Worm (Caenorhabditis elegans) whole organism, L1 larva: ENCODE results near the gene T08D10.5.

Experiments
- Y116A8C.19 ChIP-seq: sonication (generic microtip); optimal IDR thresholded peaks from 2 replicates; lab custom pipeline; 2016; ENCODE audit warnings: missing compliant biosample characterization, missing genetic modification characterization, borderline replicate concordance
- elt-2 ChIP-seq: sonication (generic microtip); optimal IDR thresholded peaks from 2 replicates; lab custom pipeline; 2016; ENCODE audit warnings: missing genetic modification characterization, mild to moderate bottlenecking, inconsistent platforms, missing compliant biosample characterization, missing genetic modification reagents
- lsy-2 ChIP-seq, 2 experiments: fragments of 150-350 bp; optimal IDR thresholded peaks; 2 replicates each; lab custom pipeline; 2014; ENCODE audit warnings: missing biosample characterization in 2 of 2, missing genetic modification characterization in 2 of 2

DNA sequence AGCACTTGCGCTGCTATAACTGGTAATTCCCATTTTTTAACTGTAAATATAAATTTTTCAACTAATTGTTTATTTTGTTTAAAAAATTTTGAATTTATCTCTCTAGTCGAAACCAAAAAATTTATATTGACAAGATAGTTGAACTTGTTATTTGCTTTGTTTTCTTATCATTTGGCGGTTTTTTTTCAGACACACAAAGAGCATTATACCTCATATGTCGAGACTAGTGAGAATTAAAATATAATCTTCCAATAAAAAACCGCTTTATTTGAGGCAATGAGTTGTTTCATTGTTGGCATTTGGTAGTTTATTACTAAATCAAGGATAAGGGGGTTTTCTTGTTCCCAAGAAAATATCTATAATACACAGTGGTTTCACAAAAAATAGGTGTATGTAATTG lies 49.1 kb upstream of the T08D10.5 start:
- TF ChIP-seq lsy-2 (tag; optimal IDR thresholded peaks at IDR 0.05; lab: Kevin White, UChicago) = no peak
- peak; percentile 45 for TF ChIP-seq elt-2 (tag; lab: Kevin White, UChicago)
- TF ChIP-seq Y116A8C.19 = no peak
